Worm (Caenorhabditis elegans) whole organism, L2 larva: ENCODE data around the gene cyp-33D1.

Experiments
- dmd-4 ChIP-seq: sonication (generic microtip); optimal IDR thresholded peaks from 2 replicates; lab custom pipeline; 2017; ENCODE audit warnings: missing biosample characterization, missing genetic modification characterization
- fos-1 ChIP-seq: fragments of 150-350 bp; optimal IDR thresholded peaks from 2 replicates; lab custom pipeline; 2014; ENCODE audit warnings: missing biosample characterization, missing genetic modification characterization
- nhr-23 ChIP-seq: fragments of 150-350 bp; optimal IDR thresholded peaks from 2 replicates; lab custom pipeline; 2014; ENCODE audit warnings: missing biosample characterization, missing genetic modification reagents, missing genetic modification characterization
- skn-1 ChIP-seq: sonication (generic microtip); optimal IDR thresholded peaks from 2 replicates; lab custom pipeline; 2017; ENCODE audit warnings: missing biosample characterization, missing genetic modification characterization

- TF ChIP-seq dmd-4 (tag; lab: Kevin White, UChicago) (no peak), skn-1 (no peak), nhr-23 (tag; lab: Kevin White, UChicago) (no peak), fos-1 (tag; lab: Kevin White, UChicago) (no peak)
Observed at ce11 chrV:16171721-16172120, 3.9 kb downstream of the cyp-33D1 start, which contains the start of gene K05D4.9.
